Worm (Caenorhabditis elegans): ENCODE measurements around the gene nlg-1.

The nlg-1 gene

ce11 chrX:13650799-13651198, 19.8 kb upstream of the nlg-1 start, which contains the start of gene C40C9.4:
Gene C40C9.4, plus strand, starts transcription at chrX:13651099.
- TF ChIP-seq ham-2 (GFP tag; optimal IDR thresholded peaks at IDR 0.05): no peak
- TF ChIP-seq elt-1 (tag; optimal IDR thresholded peaks at IDR 0.05; ENCODE audit: borderline replicate concordance, insufficient read depth): no peak
- no peak for TF ChIP-seq nhr-76 (tag; optimal IDR thresholded peaks at IDR 0.05)
- no peak for TF ChIP-seq nhr-12 (tag; optimal IDR thresholded peaks at IDR 0.05)

- TF ChIP-seq ceh-39 (tag; optimal IDR thresholded peaks at IDR 0.05) (no peak), bed-3 (GFP tag; optimal IDR thresholded peaks at IDR 0.05) (no peak), lin-13 (tag; optimal IDR thresholded peaks at IDR 0.05) (no peak), elt-3 (tag; optimal IDR thresholded peaks at IDR 0.05) (no peak), sem-2 (GFP tag; optimal IDR thresholded peaks at IDR 0.05) (no peak), pha-4 (tag; optimal IDR thresholded peaks at IDR 0.05) (no peak), elt-1 (tag; optimal IDR thresholded peaks at IDR 0.05; ENCODE audit: borderline replicate concordance, insufficient read depth) (no peak), ztf-11 (tag; optimal IDR thresholded peaks at IDR 0.05) (no peak), nhr-76 (tag; optimal IDR thresholded peaks at IDR 0.05) (no peak), nhr-2 (tag; optimal IDR thresholded peaks at IDR 0.05) (no peak), cnd-1 (tag; optimal IDR thresholded peaks at IDR 0.05) (no peak), drap-1 (GFP tag; optimal IDR thresholded peaks at IDR 0.05) (no peak), ceh-83 (GFP tag; optimal IDR thresholded peaks at IDR 0.05) (no peak)
These were observed 16.3 kb upstream of the nlg-1 start, which contains the start of gene C40C9.3 for ce11 chrX:13647305-13647704. Gene C40C9.3, plus strand, starts transcription at chrX:13647605.

DNA sequence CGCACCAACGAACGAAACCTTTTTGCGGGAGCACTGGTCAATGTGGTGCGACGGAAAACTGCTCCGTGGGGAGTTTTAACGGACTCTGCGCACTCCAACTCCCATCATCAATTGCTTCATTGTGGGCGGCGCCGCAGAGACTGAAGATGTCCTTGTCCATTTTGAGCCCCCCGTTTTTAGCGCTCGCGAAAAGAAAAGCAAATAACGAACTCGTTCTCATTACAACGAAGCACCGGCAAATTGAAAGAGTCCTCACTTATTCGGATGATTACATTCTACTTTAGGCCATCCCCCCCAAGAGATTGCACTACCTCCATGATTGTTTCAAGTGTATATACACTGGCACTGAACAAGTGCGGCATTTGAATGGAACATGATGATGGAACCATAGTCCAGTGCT, 15.8 kb upstream of the nlg-1 start, which contains the start of gene acr-9:
TSS of gene acr-9 (minus strand) at position 101 of the 400 bp plus-strand sequence.
- TF ChIP-seq elt-1 (tag; optimal IDR thresholded peaks at IDR 0.05; ENCODE audit: borderline replicate concordance, insufficient read depth): no peak
- no peak for TF ChIP-seq lin-32 (GFP tag; optimal IDR thresholded peaks at IDR 0.05)
- no peak for TF ChIP-seq ztf-11 (tag; optimal IDR thresholded peaks at IDR 0.05)
- TF ChIP-seq nhr-237 (tag; optimal IDR thresholded peaks at IDR 0.05): no peak
- TF ChIP-seq nhr-28 (tag; optimal IDR thresholded peaks at IDR 0.05): no peak
- no peak for TF ChIP-seq unc-62 (GFP tag; optimal IDR thresholded peaks at IDR 0.05)
- no peak for TF ChIP-seq pha-4 (tag; optimal IDR thresholded peaks at IDR 0.05)
- no peak for TF ChIP-seq ceh-83 (GFP tag; optimal IDR thresholded peaks at IDR 0.05)
- no peak for TF ChIP-seq hlh-1 (tag; optimal IDR thresholded peaks at IDR 0.05)
- TF ChIP-seq mab-5 (tag; optimal IDR thresholded peaks at IDR 0.05): no peak
- TF ChIP-seq bed-3 (GFP tag; optimal IDR thresholded peaks at IDR 0.05): no peak
- no peak for TF ChIP-seq ceh-43 (GFP tag; optimal IDR thresholded peaks at IDR 0.05)

- no peak for TF ChIP-seq hlh-1 (tag; optimal IDR thresholded peaks at IDR 0.05)
- no peak for TF ChIP-seq ham-2 (GFP tag; optimal IDR thresholded peaks at IDR 0.05)
- no peak for TF ChIP-seq tbx-8 (GFP tag; optimal IDR thresholded peaks at IDR 0.05)
- no peak for TF ChIP-seq nhr-2 (tag; optimal IDR thresholded peaks at IDR 0.05)
- no peak for TF ChIP-seq zip-8 (tag; optimal IDR thresholded peaks at IDR 0.05)
- TF ChIP-seq ceh-43 (GFP tag; optimal IDR thresholded peaks at IDR 0.05): no peak
- TF ChIP-seq ceh-39 (tag; optimal IDR thresholded peaks at IDR 0.05): no peak
- no peak for TF ChIP-seq unc-120 (tag; optimal IDR thresholded peaks at IDR 0.05; ENCODE audit: poor library complexity, severe bottlenecking)
- TF ChIP-seq ztf-11 (tag; optimal IDR thresholded peaks at IDR 0.05): no peak
- TF ChIP-seq mab-5 (tag; optimal IDR thresholded peaks at IDR 0.05): no peak
- no peak for TF ChIP-seq snpc-4 (tag; optimal IDR thresholded peaks at IDR 0.05)
- TF ChIP-seq mep-1 (tag; optimal IDR thresholded peaks at IDR 0.05): no peak
- TF ChIP-seq lsy-2 (tag; optimal IDR thresholded peaks at IDR 0.05): no peak
- TF ChIP-seq lin-32 (GFP tag; optimal IDR thresholded peaks at IDR 0.05): no peak
These were observed 13.9 kb upstream of the nlg-1 start for ce11 chrX:13644884-13645283.

DNA sequence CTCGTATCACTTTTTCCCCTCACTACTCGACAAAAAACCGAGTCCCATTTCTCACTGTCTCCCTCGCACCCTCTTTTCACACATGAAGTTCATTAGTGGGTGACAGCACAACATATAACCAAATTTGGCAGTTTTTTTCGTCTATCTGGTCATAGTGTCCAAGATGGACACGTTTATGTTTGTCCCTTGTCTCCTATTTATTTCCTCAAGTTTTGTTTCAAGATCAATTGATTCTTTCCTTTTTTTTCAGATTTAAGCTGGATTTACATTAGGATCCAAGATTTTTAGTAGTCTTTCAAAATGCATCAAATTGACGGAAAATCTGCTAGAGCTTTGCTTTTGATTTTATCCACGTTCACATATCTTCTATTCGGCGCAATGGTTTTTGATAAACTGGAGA, 8.6 kb upstream of the nlg-1 start, which contains the start of gene twk-20:
TSS of gene twk-20 (plus strand) at position 301 of the 400 bp plus-strand sequence.
- TF ChIP-seq ces-1 (GFP tag; optimal IDR thresholded peaks at IDR 0.05) (peak; percentile 20), ham-2 (GFP tag; optimal IDR thresholded peaks at IDR 0.05) (no peak), nhr-12 (tag; optimal IDR thresholded peaks at IDR 0.05) (no peak)

ce11 chrX:13638351-13638958, 7.5 kb upstream of the nlg-1 start:
- TF ChIP-seq hlh-1 (tag; optimal IDR thresholded peaks at IDR 0.05) (peak; percentile 45), drap-1 (GFP tag; optimal IDR thresholded peaks at IDR 0.05) (no peak), unc-120 (tag; optimal IDR thresholded peaks at IDR 0.05; ENCODE audit: poor library complexity, severe bottlenecking) (peak; percentile 84), elt-1 (tag; optimal IDR thresholded peaks at IDR 0.05; ENCODE audit: borderline replicate concordance, insufficient read depth) (no peak), unc-62 (GFP tag; optimal IDR thresholded peaks at IDR 0.05) (peak; percentile 28)
